Fruit fly (Drosophila melanogaster) whole organism, wandering third instar larva: ENCODE measurements around the gene Sarm.

Experiments used
- Abd-B ChIP-seq: fragments of >200 bp; optimal IDR thresholded peaks from 2 replicates; lab custom pipeline; 2017; ENCODE audit warnings: missing biosample characterization, missing genetic modification characterization
- CrebA ChIP-seq: fragments of 200-800 bp; sonication (Bioruptor generic); optimal IDR thresholded peaks from 2 replicates; lab custom pipeline; 2016; ENCODE audit warnings: missing biosample characterization, mild to moderate bottlenecking, missing genetic modification characterization, borderline replicate concordance
- GATAd ChIP-seq: sonication (Bioruptor generic); optimal IDR thresholded peaks from 2 replicates; lab custom pipeline; 2016; ENCODE audit warnings: missing biosample characterization, missing genetic modification characterization
- Hr78 ChIP-seq: fragments of >200 bp; optimal IDR thresholded peaks from 2 replicates; lab custom pipeline; 2017; ENCODE audit warnings: missing biosample characterization, missing genetic modification characterization
- N ChIP-seq: fragments of >200 bp; optimal IDR thresholded peaks from 2 replicates; lab custom pipeline; 2018; ENCODE audit warnings: missing biosample characterization, missing external identifiers, missing genetic modification characterization
- OdsH ChIP-seq: fragments of 200-800 bp; sonication (Bioruptor generic); optimal IDR thresholded peaks from 2 replicates; lab custom pipeline; 2016; ENCODE audit warnings: missing biosample characterization, mild to moderate bottlenecking, missing genetic modification characterization
- brk ChIP-seq: fragments of 200-800 bp; sonication (Bioruptor generic); optimal IDR thresholded peaks from 2 replicates; lab custom pipeline; 2016; ENCODE audit warnings: missing biosample characterization, mild to moderate bottlenecking, missing genetic modification characterization
- dl ChIP-seq, 2 experiments: fragments of 175-275, 200-275 bp in 1 of 2; fragments of 200-275 bp in 1 of 2; sonication (Bioruptor generic); optimal IDR thresholded peaks; lab custom pipeline; 2018; ENCODE audit warnings: mild to moderate bottlenecking in 2 of 2, missing biosample characterization in 2 of 2, missing genetic modification characterization in 2 of 2, moderate library complexity in 2 of 2; ENCODE audit not compliant: partially characterized antibody in 2 of 2, insufficient read depth in 1 of 2
- dsf ChIP-seq: sonication (Bioruptor generic); optimal IDR thresholded peaks from 2 replicates; lab custom pipeline; 2016; ENCODE audit warnings: missing biosample characterization, missing genetic modification characterization, borderline replicate concordance
- ey ChIP-seq: fragments of 200-800 bp; sonication (Bioruptor generic); optimal IDR thresholded peaks from 2 replicates; lab custom pipeline; 2016; ENCODE audit warnings: missing biosample characterization, missing genetic modification characterization
- h ChIP-seq: fragments of 200-800 bp; sonication (Bioruptor generic); optimal IDR thresholded peaks from 3 replicates; lab custom pipeline; 2016; ENCODE audit warnings: missing biosample characterization, mild to moderate bottlenecking, missing genetic modification characterization
- jim ChIP-seq: fragments of 175-275, 200-325 bp; sonication (Bioruptor generic); optimal IDR thresholded peaks from 2 replicates; lab custom pipeline; 2016; ENCODE audit warnings: missing biosample characterization, mild to moderate bottlenecking, missing genetic modification characterization
- pan ChIP-seq: fragments of >200 bp; optimal IDR thresholded peaks from 2 replicates; lab custom pipeline; 2017
- tai ChIP-seq: sonication (Bioruptor generic); optimal IDR thresholded peaks from 2 replicates; lab custom pipeline; 2016; ENCODE audit warnings: missing biosample characterization, missing genetic modification characterization

DNA sequence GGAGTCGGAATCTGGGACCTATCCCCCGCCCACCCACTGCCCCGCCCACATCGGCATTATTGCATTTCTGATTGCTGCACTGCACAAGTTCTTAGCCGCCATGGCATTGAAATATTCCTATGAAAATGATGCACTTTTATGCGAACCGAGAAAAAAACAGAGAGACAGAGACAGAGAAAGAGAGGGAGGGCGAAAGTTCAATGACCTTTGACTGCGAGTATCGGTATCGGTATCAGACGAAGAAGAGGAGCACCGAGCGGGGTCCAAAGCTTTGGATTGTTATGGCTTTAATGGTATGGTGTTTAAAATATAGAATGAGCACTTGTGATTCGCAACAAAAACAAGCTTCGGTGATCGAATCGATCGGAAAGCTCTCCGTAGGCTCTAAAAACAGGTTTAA is 6.3 kb upstream of the Sarm start:
- TF ChIP-seq pan (lab: Kevin White, UChicago) (no peak), OdsH (GFP tag; lab: Kevin White, UChicago) (no peak), GATAd (GFP tag; lab: Kevin White, UChicago) (no peak), jim (GFP tag; lab: Kevin White, UChicago) (no peak), Abd-B (GFP tag; lab: Kevin White, UChicago) (no peak), Hr78 (no peak), dsf (GFP tag; lab: Kevin White, UChicago) (no peak), tai (GFP tag; lab: Kevin White, UChicago) (no peak), N (GFP tag; lab: Kevin White, UChicago) (no peak), CrebA (GFP tag; lab: Kevin White, UChicago) (no peak), ey (GFP tag; lab: Kevin White, UChicago) (no peak), h (GFP tag; lab: Kevin White, UChicago) (no peak), dl (GFP tag; optimal IDR thresholded peaks at IDR 0.05; lab: Kevin White, UChicago; ENCODE audit: insufficient read depth in 1 of 2, partially characterized antibody in 2 of 2) (no peak), brk (GFP tag; lab: Kevin White, UChicago) (no peak)
